Worm (Caenorhabditis elegans): ENCODE measurements around the gene ZC132.3.

ce11 chrV:4322706-4323105, 23.1 kb upstream of the ZC132.3 start, which contains the start of gene R02D1.2:
- TF ChIP-seq egl-27 (tag; optimal IDR thresholded peaks at IDR 0.05) (no peak), nhr-102 (tag; optimal IDR thresholded peaks at IDR 0.05) (no peak), lin-1 (GFP tag; IDR thresholded peaks at IDR 0.05) (no peak), nhr-77 (tag; optimal IDR thresholded peaks at IDR 0.05) (no peak), dpl-1 (GFP tag; optimal IDR thresholded peaks at IDR 0.05) (no peak)

Measured in whole organism, L4 larva.